Worm (Caenorhabditis elegans) whole organism, L4/young adult: ENCODE data around the gene rbm-26.

Experiments
- W03F9.2 ChIP-seq: fragments of 150-350 bp; optimal IDR thresholded peaks from 2 replicates; lab custom pipeline; 2014; ENCODE audit warnings: missing biosample characterization, missing genetic modification characterization
- dao-5 ChIP-seq: sonication (generic microtip); optimal IDR thresholded peaks from 2 replicates; lab custom pipeline; 2016; ENCODE audit warnings: missing genotype, missing genetic modification characterization, moderate library complexity, missing compliant biosample characterization
- him-1 ChIP-seq: sonication (generic microtip); optimal IDR thresholded peaks from 2 replicates; lab custom pipeline; 2016; ENCODE audit warnings: missing genotype, missing genetic modification reagents, missing genetic modification characterization, missing compliant biosample characterization

DNA sequence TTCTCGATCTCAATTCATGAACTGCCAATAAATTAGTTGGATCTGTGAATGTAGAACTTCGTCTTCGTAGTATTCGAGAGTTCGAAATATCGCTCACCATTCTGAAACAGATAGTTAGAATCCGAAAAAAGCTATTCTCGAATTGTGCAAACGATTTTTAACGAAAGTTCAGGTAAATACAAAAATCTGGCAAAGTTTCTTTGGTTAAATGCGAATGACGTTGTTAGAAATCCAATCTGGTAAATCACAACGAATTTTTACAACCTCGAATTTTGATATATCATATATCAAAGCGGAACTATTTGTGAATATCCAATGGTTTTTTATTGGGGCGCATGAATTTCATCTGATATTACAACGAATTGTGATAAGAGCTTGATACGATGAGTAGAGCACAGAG, 2.1 kb upstream of the rbm-26 start, which contains the start of gene hpo-28:
- TF ChIP-seq him-1 (tag; lab: Kevin White, UChicago) = no peak
- TF ChIP-seq W03F9.2 (tag; lab: Kevin White, UChicago) = no peak
- TF ChIP-seq dao-5 = no peak
